Worm (Caenorhabditis elegans) whole organism, L2 larva: ENCODE data around the gene ZK370.4.

Experiments used
- C34F6.9 ChIP-seq: fragments of 150-350 bp; optimal IDR thresholded peaks from 2 replicates; lab custom pipeline; 2014; ENCODE audit warnings: missing biosample characterization, missing genetic modification characterization
- F13H6.1 ChIP-seq: sonication (generic microtip); optimal IDR thresholded peaks from 2 replicates; lab custom pipeline; 2016; ENCODE audit warnings: missing genetic modification characterization, missing compliant biosample characterization
- R02D3.7 ChIP-seq: fragments of 150-350 bp; optimal IDR thresholded peaks from 2 replicates; lab custom pipeline; 2014; ENCODE audit warnings: missing biosample characterization, missing genetic modification characterization
- Y55F3AM.14 ChIP-seq: fragments of 200-800 bp; sonication (Bioruptor generic); optimal IDR thresholded peaks from 2 replicates; lab custom pipeline; 2018; ENCODE audit warnings: mild to moderate bottlenecking, missing genetic modification characterization, missing compliant biosample characterization
- ZK546.5 ChIP-seq: sonication (generic microtip); optimal IDR thresholded peaks from 2 replicates; lab custom pipeline; 2017; ENCODE audit warnings: missing biosample characterization, missing genetic modification characterization
- alr-1 ChIP-seq: fragments of 150-350 bp; optimal IDR thresholded peaks from 2 replicates; lab custom pipeline; 2014; ENCODE audit warnings: missing biosample characterization, missing genetic modification characterization
- aly-2 ChIP-seq: fragments of 150-350 bp; optimal IDR thresholded peaks from 2 replicates; lab custom pipeline; 2014; ENCODE audit warnings: missing biosample characterization, missing genetic modification characterization
- ama-1 ChIP-seq: fragments of 150-350 bp; optimal IDR thresholded peaks from 2 replicates; lab custom pipeline; 2018; ENCODE audit warnings: inconsistent platforms
- blmp-1 ChIP-seq: sonication (generic microtip); optimal IDR thresholded peaks from 2 replicates; lab custom pipeline; 2017; ENCODE audit warnings: missing genetic modification characterization, mild to moderate bottlenecking, missing compliant biosample characterization, antibody characterized with exemption, moderate library complexity; ENCODE audit not compliant: insufficient read depth
- ceh-16 ChIP-seq: fragments of 150-350 bp; optimal IDR thresholded peaks from 2 replicates; lab custom pipeline; 2014; ENCODE audit warnings: missing biosample characterization, missing genetic modification characterization
- crh-2 ChIP-seq: sonication (generic microtip); optimal IDR thresholded peaks from 2 replicates; lab custom pipeline; 2017; ENCODE audit warnings: missing biosample characterization, missing genetic modification characterization
- egl-27 ChIP-seq: sonication (generic microtip); optimal IDR thresholded peaks from 3 replicates; lab custom pipeline; 2017; ENCODE audit warnings: missing biosample characterization, missing genetic modification reagents, missing genetic modification characterization
- elt-1 ChIP-seq: fragments of 150-350 bp; optimal IDR thresholded peaks from 2 replicates; lab custom pipeline; 2014; ENCODE audit warnings: missing biosample characterization, missing genetic modification characterization
- elt-3 ChIP-seq: sonication (generic microtip); optimal IDR thresholded peaks from 2 replicates; lab custom pipeline; 2017; ENCODE audit warnings: missing biosample characterization, missing genetic modification characterization
- fos-1 ChIP-seq: fragments of 150-350 bp; optimal IDR thresholded peaks from 2 replicates; lab custom pipeline; 2014; ENCODE audit warnings: missing biosample characterization, missing genetic modification characterization
- gmeb-1 ChIP-seq: fragments of 150-350 bp; optimal IDR thresholded peaks from 2 replicates; lab custom pipeline; 2014; ENCODE audit warnings: missing biosample characterization, missing genetic modification characterization
- lin-11 ChIP-seq: fragments of 150-350 bp; sonication (generic microtip); optimal IDR thresholded peaks from 2 replicates; lab custom pipeline; 2014; ENCODE audit warnings: missing biosample characterization, missing genetic modification characterization, inconsistent platforms, mixed read lengths
- lin-39 ChIP-seq: fragments of 150-350 bp; optimal IDR thresholded peaks from 2 replicates; lab custom pipeline; 2014; ENCODE audit warnings: missing biosample characterization, missing genetic modification reagents, missing genetic modification characterization
- lsy-2 ChIP-seq, 2 experiments: fragments of 150-350 bp in 1 of 2; sonication (generic microtip) in 1 of 2; optimal IDR thresholded peaks; 2 replicates each; lab custom pipeline; 2014 to 2017; ENCODE audit warnings: missing biosample characterization in 2 of 2, missing genetic modification characterization in 2 of 2
- mab-5 ChIP-seq: fragments of 150-350 bp; optimal IDR thresholded peaks from 2 replicates; lab custom pipeline; 2014; ENCODE audit warnings: missing biosample characterization, missing genetic modification characterization
- mbf-1 ChIP-seq: sonication (generic microtip); optimal IDR thresholded peaks from 2 replicates; lab custom pipeline; 2017; ENCODE audit warnings: missing biosample characterization, missing genetic modification characterization
- mdl-1 ChIP-seq, 2 experiments: fragments of 150-350 bp in 1 of 2; sonication (generic microtip) in 1 of 2; optimal IDR thresholded peaks; 2 replicates each; lab custom pipeline; 2017; ENCODE audit warnings: missing biosample characterization in 2 of 2, missing genetic modification characterization in 2 of 2
- nhr-10 ChIP-seq: sonication (generic microtip); optimal IDR thresholded peaks from 2 replicates; lab custom pipeline; 2017; ENCODE audit warnings: missing biosample characterization, missing genetic modification characterization
- nhr-11 ChIP-seq: fragments of 150-350 bp; optimal IDR thresholded peaks from 2 replicates; lab custom pipeline; 2014; ENCODE audit warnings: missing biosample characterization, missing genetic modification characterization
- nhr-12 ChIP-seq: fragments of 150-350 bp; optimal IDR thresholded peaks from 2 replicates; lab custom pipeline; 2014; ENCODE audit warnings: missing biosample characterization, missing genetic modification characterization
- nhr-129 ChIP-seq: fragments of 150-350 bp; optimal IDR thresholded peaks from 2 replicates; lab custom pipeline; 2014; ENCODE audit warnings: missing biosample characterization, missing genetic modification characterization
- nhr-21 ChIP-seq: fragments of 150-350 bp; optimal IDR thresholded peaks from 2 replicates; lab custom pipeline; 2014; ENCODE audit warnings: missing biosample characterization, missing genetic modification characterization
- nhr-23 ChIP-seq: fragments of 150-350 bp; optimal IDR thresholded peaks from 2 replicates; lab custom pipeline; 2014; ENCODE audit warnings: missing biosample characterization, missing genetic modification reagents, missing genetic modification characterization
- nhr-237 ChIP-seq: fragments of 150-350 bp; optimal IDR thresholded peaks from 2 replicates; lab custom pipeline; 2014; ENCODE audit warnings: missing biosample characterization, missing genetic modification characterization
- nhr-25 ChIP-seq: fragments of 150-350 bp; sonication (generic microtip); optimal IDR thresholded peaks from 3 replicates; lab custom pipeline; 2014; ENCODE audit warnings: missing biosample characterization, missing genetic modification characterization
- nhr-6 ChIP-seq: fragments of 150-350 bp; optimal IDR thresholded peaks from 2 replicates; lab custom pipeline; 2014; ENCODE audit warnings: missing biosample characterization, missing genetic modification characterization
- nhr-77 ChIP-seq: fragments of 150-350 bp; optimal IDR thresholded peaks from 2 replicates; lab custom pipeline; 2014; ENCODE audit warnings: missing biosample characterization, missing genetic modification characterization
- sem-4 ChIP-seq: fragments of 150-350 bp; optimal IDR thresholded peaks from 2 replicates; lab custom pipeline; 2014; ENCODE audit warnings: missing biosample characterization, missing genetic modification reagents, missing genetic modification characterization
- skn-1 ChIP-seq: sonication (generic microtip); optimal IDR thresholded peaks from 2 replicates; lab custom pipeline; 2017; ENCODE audit warnings: missing biosample characterization, missing genetic modification characterization
- sma-3 ChIP-seq: sonication (generic microtip); optimal IDR thresholded peaks from 2 replicates; lab custom pipeline; 2016; ENCODE audit warnings: missing genetic modification reagents, missing genetic modification characterization, missing compliant biosample characterization
- sma-9 ChIP-seq, 2 experiments: fragments of 150-350 bp in 1 of 2; sonication (generic microtip) in 1 of 2; optimal IDR thresholded peaks; 2 replicates each; lab custom pipeline; 2014 to 2016; ENCODE audit warnings: missing genetic modification characterization in 2 of 2, mild to moderate bottlenecking in 1 of 2, missing biosample characterization in 1 of 2, missing compliant biosample characterization in 1 of 2, missing genetic modification reagents in 1 of 2, moderate library complexity in 1 of 2
- snpc-4 ChIP-seq: fragments of 150-350 bp; optimal IDR thresholded peaks from 2 replicates; lab custom pipeline; 2014; ENCODE audit warnings: missing biosample characterization, missing genetic modification characterization
- unc-55 ChIP-seq: fragments of 150-350 bp; sonication (generic microtip); optimal IDR thresholded peaks from 3 replicates; lab custom pipeline; 2014; ENCODE audit warnings: missing biosample characterization, missing genetic modification reagents, missing genetic modification characterization
- zag-1 ChIP-seq: fragments of 150-350 bp; optimal IDR thresholded peaks from 2 replicates; lab custom pipeline; 2014; ENCODE audit warnings: missing biosample characterization, missing genetic modification characterization
- ztf-1 ChIP-seq: fragments of 200-800 bp; sonication (Bioruptor generic); conservative IDR thresholded peaks from 2 replicates; pipeline ENCODE4 v1.3.6; 2022; ENCODE audit warnings: missing genetic modification characterization, missing compliant biosample characterization
- ztf-11 ChIP-seq: sonication (generic microtip); optimal IDR thresholded peaks from 2 replicates; lab custom pipeline; 2017; ENCODE audit warnings: missing biosample characterization, missing genetic modification characterization
- ztf-4 ChIP-seq: fragments of 150-350 bp; optimal IDR thresholded peaks from 2 replicates; lab custom pipeline; 2014; ENCODE audit warnings: missing biosample characterization, missing genetic modification characterization

The ZK370.4 gene

ce11 chrIII:8734327-8734885 lies 3.2 kb upstream of the ZK370.4 start (continued):
- TF ChIP-seq mbf-1 (tag; lab: Kevin White, UChicago) (no peak), nhr-11 (tag; lab: Kevin White, UChicago) (no peak), mab-5 (tag; lab: Kevin White, UChicago) (no peak), nhr-12 (no peak), lsy-2 (tag; optimal IDR thresholded peaks at IDR 0.05; lab: Kevin White, UChicago) (peak in 1 of 2 experiments; percentile 32)

- TF ChIP-seq ztf-4 (tag; lab: Kevin White, UChicago) (no peak), mdl-1 (tag; optimal IDR thresholded peaks at IDR 0.05; lab: Kevin White, UChicago) (peak; percentile 34 to 56), crh-2 (tag; lab: Kevin White, UChicago) (peak; percentile 43), gmeb-1 (tag; lab: Kevin White, UChicago) (peak; percentile 57), sma-9 (GFP tag; optimal IDR thresholded peaks at IDR 0.05; lab: Kevin White, UChicago) (peak; percentile 94), sma-9 (tag; optimal IDR thresholded peaks at IDR 0.05; lab: Kevin White, UChicago) (no peak), nhr-237 (tag; lab: Kevin White, UChicago) (no peak), fos-1 (tag; lab: Kevin White, UChicago) (peak; percentile 61)
- TF ChIP-seq, all 48 proteins: peak for 5
These were observed 2.5 kb upstream of the ZK370.4 start for ce11 chrIII:8733667-8734066.

- TF ChIP-seq nhr-6 (tag; lab: Kevin White, UChicago) (peak; percentile 38), nhr-21 (tag; lab: Kevin White, UChicago) (no peak), nhr-12 (no peak), lin-11 (tag; lab: Kevin White, UChicago) (no peak), blmp-1 (tag; lab: Kevin White, UChicago) (peak; percentile 55), skn-1 (tag; lab: Kevin White, UChicago) (no peak), lsy-2 (tag; optimal IDR thresholded peaks at IDR 0.05; lab: Kevin White, UChicago) (peak in 1 of 2 experiments; percentile 15), egl-27 (tag; lab: Kevin White, UChicago) (no peak), fos-1 (tag; lab: Kevin White, UChicago) (peak; percentile 21), nhr-237 (tag; lab: Kevin White, UChicago) (no peak), nhr-25 (tag; lab: Kevin White, UChicago) (no peak), nhr-129 (tag; lab: Kevin White, UChicago) (peak; percentile 75), alr-1 (tag; lab: Kevin White, UChicago) (no peak), ztf-4 (tag; lab: Kevin White, UChicago) (no peak), lin-39 (tag; lab: Kevin White, UChicago) (no peak), F13H6.1 (tag; lab: Kevin White, UChicago) (peak; percentile 5), zag-1 (tag; lab: Kevin White, UChicago) (no peak), mab-5 (tag; lab: Kevin White, UChicago) (no peak), nhr-23 (tag; lab: Kevin White, UChicago) (no peak), sma-9 (GFP tag; optimal IDR thresholded peaks at IDR 0.05; lab: Kevin White, UChicago) (peak; percentile 76), sma-9 (tag; optimal IDR thresholded peaks at IDR 0.05; lab: Kevin White, UChicago) (no peak), sem-4 (tag; lab: Kevin White, UChicago) (no peak), mdl-1 (tag; optimal IDR thresholded peaks at IDR 0.05; lab: Kevin White, UChicago) (no peak), crh-2 (tag; lab: Kevin White, UChicago) (peak; percentile 34), nhr-11 (tag; lab: Kevin White, UChicago) (no peak)
These were observed 2.0 kb upstream of the ZK370.4 start for ce11 chrIII:8733237-8733636.

ce11 chrIII:8731973-8732372 lies 763 bp upstream of the ZK370.4 start:
- no peak for TF ChIP-seq nhr-12
- no peak for TF ChIP-seq mab-5 (tag; lab: Kevin White, UChicago)
- TF ChIP-seq Y55F3AM.14 (GFP tag; lab: Kevin White, UChicago), result no peak
- TF ChIP-seq R02D3.7 (tag; lab: Kevin White, UChicago), result no peak
- no peak for TF ChIP-seq aly-2 (tag; lab: Kevin White, UChicago)
- TF ChIP-seq crh-2 (tag; lab: Kevin White, UChicago), result no peak
- no peak for TF ChIP-seq ztf-11 (tag; lab: Kevin White, UChicago)
- no peak for TF ChIP-seq elt-1 (tag; lab: Kevin White, UChicago)
- no peak for TF ChIP-seq ztf-1 (GFP tag; lab: Robert Waterston, UW)
- TF ChIP-seq blmp-1 (tag; lab: Kevin White, UChicago), result peak; percentile 28
- no peak for TF ChIP-seq snpc-4 (tag; lab: Kevin White, UChicago)
- no peak for TF ChIP-seq skn-1 (tag; lab: Kevin White, UChicago)
- peak; percentile 54 for TF ChIP-seq ztf-4 (tag; lab: Kevin White, UChicago)
- TF ChIP-seq ZK546.5 (tag; lab: Kevin White, UChicago), result no peak
- no peak for TF ChIP-seq fos-1 (tag; lab: Kevin White, UChicago)
- TF ChIP-seq ama-1 (lab: Kevin White, UChicago), result no peak
- TF ChIP-seq lin-11 (tag; lab: Kevin White, UChicago), result no peak
- no peak for TF ChIP-seq lin-39 (tag; lab: Kevin White, UChicago)
- no peak for TF ChIP-seq elt-3 (tag; lab: Kevin White, UChicago)
- TF ChIP-seq nhr-23 (tag; lab: Kevin White, UChicago), result no peak
- no peak for TF ChIP-seq ceh-16 (tag; lab: Kevin White, UChicago)
- TF ChIP-seq nhr-25 (tag; lab: Kevin White, UChicago), result peak; percentile 25
- TF ChIP-seq C34F6.9 (tag; lab: Kevin White, UChicago), result no peak
- peak in 1 of 2 experiments; percentile 33 for TF ChIP-seq mdl-1 (tag; optimal IDR thresholded peaks at IDR 0.05; lab: Kevin White, UChicago)
- no peak for TF ChIP-seq unc-55 (GFP tag; lab: Kevin White, UChicago)
- no peak for TF ChIP-seq sma-3 (GFP tag; lab: Kevin White, UChicago)
- no peak for TF ChIP-seq egl-27 (tag; lab: Kevin White, UChicago)
- TF ChIP-seq gmeb-1 (tag; lab: Kevin White, UChicago), result no peak
- no peak for TF ChIP-seq nhr-77 (tag; lab: Kevin White, UChicago)
- TF ChIP-seq zag-1 (tag; lab: Kevin White, UChicago), result no peak
- no peak for TF ChIP-seq sem-4 (tag; lab: Kevin White, UChicago)
- TF ChIP-seq nhr-10 (tag; lab: Kevin White, UChicago), result no peak
- TF ChIP-seq F13H6.1 (tag; lab: Kevin White, UChicago), result peak; percentile 2
